Fruit fly (Drosophila melanogaster) whole organism, pupa: ENCODE results near the gene CG31743.

Experiments used
- CG13204 ChIP-seq: fragments of 200-800 bp; sonication (Bioruptor generic); optimal IDR thresholded peaks from 2 replicates; lab custom pipeline; 2018; ENCODE audit warnings: missing biosample characterization, mild to moderate bottlenecking, missing genetic modification characterization, moderate library complexity
- CG32121 ChIP-seq: fragments of 200-800 bp; sonication (Bioruptor generic); IDR thresholded peaks from 2 replicates; pipeline ENCODE4 v1.3.6; 2022; ENCODE audit warnings: missing biosample characterization, missing genetic modification characterization
- CG34367 ChIP-seq: fragments of 200-800 bp; sonication (Bioruptor generic); optimal IDR thresholded peaks from 2 replicates; lab custom pipeline; 2018; ENCODE audit warnings: missing biosample characterization, mild to moderate bottlenecking, missing genetic modification characterization
- EcR ChIP-seq: fragments of 200-800 bp; sonication (Bioruptor generic); optimal IDR thresholded peaks from 3 replicates; lab custom pipeline; 2019; ENCODE audit warnings: missing biosample characterization, missing genetic modification characterization, mild to moderate bottlenecking, moderate library complexity, missing genetic modification reagents
- Ets98B ChIP-seq: fragments of 200-800 bp; sonication (Bioruptor generic); IDR thresholded peaks from 2 replicates; pipeline ENCODE4 v1.3.6; 2022; ENCODE audit warnings: missing biosample characterization, missing genetic modification characterization
- fd96Ca ChIP-seq: fragments of 200-800 bp; sonication (Bioruptor generic); IDR thresholded peaks from 3 replicates; pipeline ENCODE4 v1.3.6; 2022; ENCODE audit warnings: missing biosample characterization, missing genetic modification characterization

DNA sequence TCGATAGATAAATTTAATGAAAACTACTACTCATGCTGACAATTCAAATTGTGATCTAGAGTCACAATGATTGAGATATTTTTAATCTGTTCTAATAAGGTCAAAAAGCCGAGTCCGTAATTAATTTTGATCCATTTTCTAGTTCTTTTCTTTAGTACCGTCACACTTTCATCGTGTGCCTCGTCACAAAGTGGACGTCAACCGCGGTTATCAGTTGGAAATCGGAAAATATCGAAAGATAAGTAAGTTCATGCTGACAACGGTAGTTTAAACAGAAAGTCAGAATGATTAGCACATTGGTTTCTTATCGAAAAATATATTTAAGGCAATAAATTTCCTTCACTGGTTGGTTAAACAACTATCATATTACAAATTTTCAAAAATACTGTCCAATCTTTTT, 28.9 kb upstream of the CG31743 start:
- TF ChIP-seq EcR (no peak), Ets98B (GFP tag; lab: Robert Waterston, UW) (no peak), CG32121 (GFP tag; lab: Robert Waterston, UW) (no peak), CG13204 (no peak), fd96Ca (GFP tag; lab: Robert Waterston, UW) (no peak), CG34367 (tag; lab: Kevin White, UChicago) (no peak)
